Worm (Caenorhabditis elegans) whole organism, L3 larva: ENCODE data around the gene D1044.6.

Experiments
- ZK546.5 ChIP-seq: sonication (generic microtip); optimal IDR thresholded peaks from 2 replicates; lab custom pipeline; 2017; ENCODE audit warnings: missing biosample characterization, missing genetic modification characterization
- aly-2 ChIP-seq: fragments of 150-350 bp; optimal IDR thresholded peaks from 2 replicates; lab custom pipeline; 2014; ENCODE audit warnings: missing biosample characterization, missing genetic modification characterization
- ama-1 ChIP-seq: fragments of 150-350 bp; optimal IDR thresholded peaks from 2 replicates; lab custom pipeline; 2018
- ceh-28 ChIP-seq: fragments of 150-350 bp; optimal IDR thresholded peaks from 2 replicates; lab custom pipeline; 2014; ENCODE audit warnings: missing biosample characterization, missing genetic modification reagents, missing genetic modification characterization
- ceh-9 ChIP-seq: sonication (generic microtip); optimal IDR thresholded peaks from 2 replicates; lab custom pipeline; 2018; ENCODE audit warnings: missing biosample characterization, missing genetic modification characterization
- daf-12 ChIP-seq: fragments of 150-350 bp; optimal IDR thresholded peaks from 2 replicates; lab custom pipeline; 2014; ENCODE audit warnings: missing biosample characterization, missing genetic modification reagents, missing genetic modification characterization
- egl-27 ChIP-seq: sonication (generic microtip); optimal IDR thresholded peaks from 4 replicates; lab custom pipeline; 2017; ENCODE audit warnings: missing biosample characterization, missing genetic modification reagents, missing genetic modification characterization
- egl-5 ChIP-seq: fragments of 150-350 bp; optimal IDR thresholded peaks from 2 replicates; lab custom pipeline; 2017; ENCODE audit warnings: missing biosample characterization, missing genetic modification reagents, missing genetic modification characterization, inconsistent platforms
- elt-1 ChIP-seq: fragments of 150-350 bp; optimal IDR thresholded peaks from 2 replicates; lab custom pipeline; 2014; ENCODE audit warnings: missing biosample characterization, missing genetic modification characterization
- elt-2 ChIP-seq: sonication (generic microtip); optimal IDR thresholded peaks from 2 replicates; lab custom pipeline; 2016; ENCODE audit warnings: missing genetic modification reagents, mild to moderate bottlenecking, missing genetic modification characterization, missing compliant biosample characterization
- eor-1 ChIP-seq, 2 experiments: fragments of 150-350 bp; optimal IDR thresholded peaks; 2 replicates each; lab custom pipeline; 2014 to 2018; ENCODE audit warnings: missing biosample characterization in 2 of 2, missing genetic modification characterization in 2 of 2
- fkh-10 ChIP-seq: sonication (generic microtip); optimal IDR thresholded peaks from 2 replicates; lab custom pipeline; 2017; ENCODE audit warnings: missing biosample characterization, missing genetic modification reagents, missing genetic modification characterization
- fkh-2 ChIP-seq: fragments of 150-350 bp; optimal IDR thresholded peaks from 2 replicates; lab custom pipeline; 2014; ENCODE audit warnings: missing biosample characterization, missing genetic modification reagents, missing genetic modification characterization
- lin-15B ChIP-seq: fragments of 150-350 bp; optimal IDR thresholded peaks from 2 replicates; lab custom pipeline; 2014; ENCODE audit warnings: missing biosample characterization, missing genetic modification characterization
- lsy-12 ChIP-seq: sonication (generic microtip); optimal IDR thresholded peaks from 2 replicates; lab custom pipeline; 2016; ENCODE audit warnings: mild to moderate bottlenecking, missing genetic modification characterization, missing compliant biosample characterization
- mml-1 ChIP-seq: fragments of 150-350 bp; sonication (generic microtip); optimal IDR thresholded peaks from 3 replicates; lab custom pipeline; 2014; ENCODE audit warnings: missing biosample characterization, missing genetic modification characterization
- nfya-1 ChIP-seq: sonication (generic microtip); optimal IDR thresholded peaks from 2 replicates; lab custom pipeline; 2017; ENCODE audit warnings: missing genetic modification characterization, mild to moderate bottlenecking, missing compliant biosample characterization, antibody characterized with exemption, moderate library complexity; ENCODE audit not compliant: insufficient read depth
- nhr-11 ChIP-seq: fragments of 150-350 bp; optimal IDR thresholded peaks from 2 replicates; lab custom pipeline; 2014; ENCODE audit warnings: missing biosample characterization, missing genetic modification characterization
- nhr-23 ChIP-seq: fragments of 150-350 bp; optimal IDR thresholded peaks from 2 replicates; lab custom pipeline; 2014; ENCODE audit warnings: missing biosample characterization, missing genetic modification reagents, missing genetic modification characterization
- nhr-237 ChIP-seq: fragments of 150-350 bp; optimal IDR thresholded peaks from 2 replicates; lab custom pipeline; 2014; ENCODE audit warnings: missing biosample characterization, missing genetic modification characterization
- nhr-25 ChIP-seq: sonication (generic microtip); optimal IDR thresholded peaks from 2 replicates; lab custom pipeline; 2017; ENCODE audit warnings: missing biosample characterization, missing genetic modification characterization
- nhr-43 ChIP-seq: sonication (generic microtip); optimal IDR thresholded peaks from 2 replicates; lab custom pipeline; 2016; ENCODE audit warnings: mild to moderate bottlenecking, missing genetic modification characterization, missing compliant biosample characterization; ENCODE audit not compliant: poor library complexity, severe bottlenecking
- nhr-67 ChIP-seq: fragments of 150-350 bp; optimal IDR thresholded peaks from 2 replicates; lab custom pipeline; 2014; ENCODE audit warnings: missing biosample characterization, missing genetic modification characterization
- nhr-76 ChIP-seq: fragments of 150-350 bp; sonication (generic microtip); optimal IDR thresholded peaks from 5 replicates; lab custom pipeline; 2014; ENCODE audit warnings: missing biosample characterization, missing genetic modification characterization
- pha-4 ChIP-seq: fragments of 150-350 bp; optimal IDR thresholded peaks from 2 replicates; lab custom pipeline; 2014; ENCODE audit warnings: missing biosample characterization, missing genetic modification reagents, missing genetic modification characterization
- pqm-1 ChIP-seq: fragments of 150-350 bp; optimal IDR thresholded peaks from 2 replicates; lab custom pipeline; 2017; ENCODE audit warnings: missing biosample characterization, missing genetic modification characterization, inconsistent platforms
- skn-1 ChIP-seq: fragments of 150-350 bp; optimal IDR thresholded peaks from 2 replicates; lab custom pipeline; 2014; ENCODE audit warnings: missing biosample characterization, missing genetic modification characterization
- snpc-4 ChIP-seq: fragments of 150-350 bp; optimal IDR thresholded peaks from 2 replicates; lab custom pipeline; 2014; ENCODE audit warnings: missing biosample characterization, missing genetic modification characterization
- unc-62 ChIP-seq: fragments of 150-350 bp; sonication (generic microtip); optimal IDR thresholded peaks from 4 replicates; lab custom pipeline; 2014; ENCODE audit warnings: missing biosample characterization, missing genetic modification reagents, missing genetic modification characterization
- ztf-11 ChIP-seq: fragments of 150-350 bp; optimal IDR thresholded peaks from 2 replicates; lab custom pipeline; 2014; ENCODE audit warnings: missing biosample characterization, missing genetic modification characterization
- ztf-4 ChIP-seq: fragments of 150-350 bp; optimal IDR thresholded peaks from 2 replicates; lab custom pipeline; 2014; ENCODE audit warnings: missing biosample characterization, missing genetic modification characterization

The D1044.6 gene

ce11 chrIII:5588746-5589145 lies 45.8 kb upstream of the D1044.6 start:
- TF ChIP-seq daf-12 (tag; lab: Kevin White, UChicago) = no peak
- TF ChIP-seq nhr-237 (tag; lab: Kevin White, UChicago) = no peak
- TF ChIP-seq mml-1 (tag; lab: Kevin White, UChicago) = no peak
- no peak for TF ChIP-seq lin-15B (tag; lab: Kevin White, UChicago)
- no peak for TF ChIP-seq eor-1 (tag; optimal IDR thresholded peaks at IDR 0.05; lab: Kevin White, UChicago)
- TF ChIP-seq egl-27 (tag; lab: Kevin White, UChicago) = no peak
- TF ChIP-seq unc-62 (GFP tag; lab: Kevin White, UChicago) = no peak
- TF ChIP-seq nfya-1 (tag; lab: Kevin White, UChicago) = no peak
- no peak for TF ChIP-seq nhr-76 (tag; lab: Kevin White, UChicago)
- no peak for TF ChIP-seq pha-4
- no peak for TF ChIP-seq ceh-28 (tag; lab: Kevin White, UChicago)
- no peak for TF ChIP-seq nhr-23
- TF ChIP-seq ZK546.5 (tag; lab: Kevin White, UChicago) = no peak
- TF ChIP-seq pqm-1 (tag; lab: Kevin White, UChicago) = no peak

- no peak for TF ChIP-seq ceh-28 (tag; lab: Kevin White, UChicago)
- TF ChIP-seq ceh-9 (tag; lab: Kevin White, UChicago) = no peak
- no peak for TF ChIP-seq nhr-23
- TF ChIP-seq egl-5 (tag; lab: Kevin White, UChicago) = no peak
- no peak for TF ChIP-seq nhr-237 (tag; lab: Kevin White, UChicago)
- TF ChIP-seq lin-15B (tag; lab: Kevin White, UChicago) = peak; percentile 39
- no peak for TF ChIP-seq aly-2 (tag; lab: Kevin White, UChicago)
- no peak for TF ChIP-seq fkh-10 (GFP tag; lab: Kevin White, UChicago)
- TF ChIP-seq pqm-1 (tag; lab: Kevin White, UChicago) = no peak
- no peak for TF ChIP-seq nhr-43 (tag; lab: Kevin White, UChicago)
- TF ChIP-seq skn-1 = no peak
- TF ChIP-seq ama-1 (lab: Kevin White, UChicago) = no peak
- no peak for TF ChIP-seq nhr-67 (tag; lab: Kevin White, UChicago)
- peak; percentile 54 for TF ChIP-seq pha-4
- TF ChIP-seq fkh-2 (tag; lab: Kevin White, UChicago) = no peak
- TF ChIP-seq nfya-1 (tag; lab: Kevin White, UChicago) = no peak
- TF ChIP-seq nhr-11 (tag; lab: Kevin White, UChicago) = no peak
- no peak for TF ChIP-seq nhr-25 (tag; lab: Kevin White, UChicago)
Measured at ce11 chrIII:5586925-5587324, 43.9 kb upstream of the D1044.6 start, which contains the start of gene F56D2.2. Gene F56D2.2 (plus strand): TSS chrIII:5587263.

- TF ChIP-seq nhr-237 (tag; lab: Kevin White, UChicago) (no peak), snpc-4 (no peak), elt-1 (tag; lab: Kevin White, UChicago) (no peak), ceh-9 (tag; lab: Kevin White, UChicago) (no peak), unc-62 (GFP tag; lab: Kevin White, UChicago) (no peak), lsy-12 (tag; lab: Kevin White, UChicago) (no peak), fkh-2 (tag; lab: Kevin White, UChicago) (no peak), ztf-11 (tag; lab: Kevin White, UChicago) (no peak), ztf-4 (tag; lab: Kevin White, UChicago) (no peak), egl-27 (tag; lab: Kevin White, UChicago) (no peak)
- TF ChIP-seq, all 47 proteins: peak for 0
Measured at ce11 chrIII:5585711-5586110, 42.7 kb upstream of the D1044.6 start.

- no peak for TF ChIP-seq eor-1 (tag; optimal IDR thresholded peaks at IDR 0.05; lab: Kevin White, UChicago)
- TF ChIP-seq nhr-237 (tag; lab: Kevin White, UChicago) = no peak
- TF ChIP-seq nhr-25 (tag; lab: Kevin White, UChicago) = no peak
- peak; percentile 2 for TF ChIP-seq pha-4
Measured at ce11 chrIII:5584647-5585046, 41.7 kb upstream of the D1044.6 start, which contains the start of gene F56D2.3. Gene F56D2.3 (plus strand): TSS chrIII:5584947.

ce11 chrIII:5582766-5583165 lies 39.8 kb upstream of the D1044.6 start, which contains the start of the genes F56D2.8 and uev-2:
Gene F56D2.8 (minus strand): TSS chrIII:5582866.
Gene uev-2 (plus strand): TSS chrIII:5583125.
- TF ChIP-seq elt-2 (tag; lab: Kevin White, UChicago) (no peak), nhr-11 (tag; lab: Kevin White, UChicago) (no peak), fkh-2 (tag; lab: Kevin White, UChicago) (no peak), egl-5 (tag; lab: Kevin White, UChicago) (no peak)
